Worm (Caenorhabditis elegans) whole organism, L4/young adult: ENCODE measurements around the gene Y54G2A.38.

Experiments used
- W03F9.2 ChIP-seq: fragments of 150-350 bp; optimal IDR thresholded peaks from 2 replicates; lab custom pipeline; 2014; ENCODE audit warnings: missing biosample characterization, missing genetic modification characterization
- dao-5 ChIP-seq: sonication (generic microtip); optimal IDR thresholded peaks from 2 replicates; lab custom pipeline; 2016; ENCODE audit warnings: missing genotype, missing genetic modification characterization, moderate library complexity, missing compliant biosample characterization
- him-1 ChIP-seq: sonication (generic microtip); optimal IDR thresholded peaks from 2 replicates; lab custom pipeline; 2016; ENCODE audit warnings: missing genotype, missing genetic modification reagents, missing genetic modification characterization, missing compliant biosample characterization

- TF ChIP-seq him-1 (tag; lab: Kevin White, UChicago) (no peak), dao-5 (no peak), W03F9.2 (tag; lab: Kevin White, UChicago) (no peak)
Observed at ce11 chrIV:2809208-2809607, 49.9 kb downstream of the Y54G2A.38 start, which contains the start of gene Y54G2A.76.
